Worm (Caenorhabditis elegans) whole organism, young adult: ENCODE data around the gene Y17G7B.3.

Experiments
- B0261.1 ChIP-seq: sonication (generic microtip); optimal IDR thresholded peaks from 2 replicates; lab custom pipeline; 2016; ENCODE audit warnings: mild to moderate bottlenecking, missing genetic modification characterization, moderate library complexity, missing compliant biosample characterization
- B0336.3 ChIP-seq: fragments of 200-800 bp; sonication (Bioruptor generic); IDR thresholded peaks from 2 replicates; pipeline ENCODE4 v1.3.6; 2022; ENCODE audit warnings: missing genetic modification characterization, missing compliant biosample characterization
- C17E4.6 ChIP-seq: fragments of 200-800 bp; sonication (Bioruptor generic); IDR thresholded peaks from 2 replicates; pipeline ENCODE4 v1.3.6; 2022; ENCODE audit warnings: missing genetic modification reagents, missing genetic modification characterization, missing compliant biosample characterization
- F57A8.1 ChIP-seq: fragments of 200-800 bp; sonication (Bioruptor generic); optimal IDR thresholded peaks from 2 replicates; lab custom pipeline; 2018; ENCODE audit warnings: mild to moderate bottlenecking, missing genetic modification characterization, moderate library complexity, missing compliant biosample characterization
- F57C9.4 ChIP-seq: sonication (generic microtip); optimal IDR thresholded peaks from 2 replicates; lab custom pipeline; 2017; ENCODE audit warnings: mild to moderate bottlenecking, missing genetic modification characterization, missing compliant biosample characterization
- ZK185.1 ChIP-seq: sonication (generic microtip); optimal IDR thresholded peaks from 2 replicates; lab custom pipeline; 2016; ENCODE audit warnings: mild to moderate bottlenecking, missing genetic modification characterization, missing compliant biosample characterization; ENCODE audit not compliant: poor library complexity, severe bottlenecking
- ama-1 ChIP-seq, 3 experiments: fragments of 150-350 bp in 1 of 3; sonication (generic microtip) in 2 of 3; optimal IDR thresholded peaks; 2 replicates each; lab custom pipeline; 2014 to 2018; ENCODE audit warnings: missing biosample characterization in 2 of 3, missing genetic modification characterization in 2 of 3, missing genetic modification reagents in 2 of 3
- aptf-2 ChIP-seq: fragments of 200-800 bp; sonication (Bioruptor generic); conservative IDR thresholded peaks from 2 replicates; pipeline ENCODE4 v1.3.6; 2022; ENCODE audit warnings: missing genetic modification reagents, missing genetic modification characterization, missing compliant biosample characterization
- aptf-3 ChIP-seq: fragments of 200-800 bp; sonication (Bioruptor generic); IDR thresholded peaks from 2 replicates; pipeline ENCODE4 v1.3.6; 2022; ENCODE audit warnings: missing genetic modification characterization, missing compliant biosample characterization
- attf-3 ChIP-seq: fragments of 200-800 bp; sonication (Bioruptor generic); conservative IDR thresholded peaks from 2 replicates; pipeline ENCODE4 v1.3.6; 2022; ENCODE audit warnings: missing genetic modification reagents, missing genetic modification characterization, missing compliant biosample characterization
- attf-5 ChIP-seq: fragments of 200-800 bp; sonication (Bioruptor generic); optimal IDR thresholded peaks from 2 replicates; lab custom pipeline; 2018; ENCODE audit warnings: mild to moderate bottlenecking, missing genetic modification characterization, missing compliant biosample characterization
- attf-6 ChIP-seq: fragments of 200-800 bp; sonication (Bioruptor generic); IDR thresholded peaks from 2 replicates; pipeline ENCODE4 v1.3.6; 2022; ENCODE audit warnings: missing genetic modification reagents, missing genetic modification characterization, missing compliant biosample characterization
- bed-2 ChIP-seq: fragments of 200-800 bp; sonication (Bioruptor generic); IDR thresholded peaks from 2 replicates; pipeline ENCODE4 v1.3.6; 2022; ENCODE audit warnings: missing genetic modification reagents, missing genetic modification characterization, missing compliant biosample characterization
- ceh-100 ChIP-seq: fragments of 200-800 bp; sonication (Bioruptor generic); IDR thresholded peaks from 2 replicates; pipeline ENCODE4 v1.3.6; 2022; ENCODE audit warnings: missing genetic modification reagents, missing genetic modification characterization, missing compliant biosample characterization
- dpl-1 ChIP-seq: fragments of 150-350 bp; optimal IDR thresholded peaks from 2 replicates; lab custom pipeline; 2014; ENCODE audit warnings: missing biosample characterization, missing genetic modification reagents, missing genetic modification characterization
- egl-18 ChIP-seq: fragments of 200-800 bp; sonication (Bioruptor generic); IDR thresholded peaks from 2 replicates; pipeline ENCODE4 v1.3.6; 2022; ENCODE audit warnings: missing genetic modification reagents, missing genetic modification characterization, missing compliant biosample characterization
- fkh-3 ChIP-seq: sonication (generic microtip); optimal IDR thresholded peaks from 2 replicates; lab custom pipeline; 2016; ENCODE audit warnings: mild to moderate bottlenecking, missing genetic modification characterization, missing compliant biosample characterization
- let-607 ChIP-seq, 2 experiments: fragments of 200-800 bp in 1 of 2; sonication (Bioruptor generic) in 1 of 2; sonication (generic microtip) in 1 of 2; optimal IDR thresholded peaks; 2 replicates each; lab custom pipeline; 2016 to 2018; ENCODE audit warnings: mild to moderate bottlenecking in 2 of 2, missing compliant biosample characterization in 2 of 2, missing genetic modification characterization in 2 of 2, moderate library complexity in 2 of 2, missing genotype in 1 of 2
- lin-35 ChIP-seq, 3 experiments: fragments of 150-350 bp in 2 of 3; sonication (generic microtip) in 1 of 3; optimal IDR thresholded peaks; 2 replicates each; lab custom pipeline; 2014 to 2018; ENCODE audit warnings: missing biosample characterization in 3 of 3, missing genetic modification characterization in 3 of 3, missing genetic modification reagents in 3 of 3
- lin-54 ChIP-seq: fragments of 200-800 bp; sonication (Bioruptor generic); optimal IDR thresholded peaks from 2 replicates; lab custom pipeline; 2018; ENCODE audit warnings: mild to moderate bottlenecking, missing genetic modification characterization, missing compliant biosample characterization
- lir-1 ChIP-seq: fragments of 200-800 bp; sonication (Bioruptor generic); conservative IDR thresholded peaks from 2 replicates; pipeline ENCODE4 v1.3.6; 2022; ENCODE audit warnings: missing genetic modification reagents, missing genetic modification characterization, missing compliant biosample characterization
- lsy-27 ChIP-seq: sonication (generic microtip); optimal IDR thresholded peaks from 2 replicates; lab custom pipeline; 2017; ENCODE audit warnings: missing genetic modification characterization, mild to moderate bottlenecking, missing compliant biosample characterization, antibody characterized with exemption, missing genotype, borderline replicate concordance; ENCODE audit not compliant: insufficient read depth
- madf-3 ChIP-seq: fragments of 200-800 bp; sonication (Bioruptor generic); IDR thresholded peaks from 2 replicates; pipeline ENCODE4 v1.3.6; 2022; ENCODE audit warnings: missing genetic modification reagents, missing genetic modification characterization, missing compliant biosample characterization
- madf-6 ChIP-seq: fragments of 200-800 bp; sonication (Bioruptor generic); IDR thresholded peaks from 2 replicates; pipeline ENCODE4 v1.3.6; 2022; ENCODE audit warnings: missing genetic modification reagents, missing genetic modification characterization, missing compliant biosample characterization
- mxl-1 ChIP-seq: sonication (generic microtip); optimal IDR thresholded peaks from 2 replicates; lab custom pipeline; 2016; ENCODE audit warnings: missing genetic modification characterization, missing compliant biosample characterization
- nfya-2 ChIP-seq: fragments of 200-800 bp; sonication (Bioruptor generic); IDR thresholded peaks from 2 replicates; pipeline ENCODE4 v1.3.6; 2022; ENCODE audit warnings: missing genetic modification reagents, missing genetic modification characterization, missing compliant biosample characterization
- nhr-120 ChIP-seq: fragments of 200-800 bp; sonication (Bioruptor generic); IDR thresholded peaks from 2 replicates; pipeline ENCODE4 v1.3.6; 2022; ENCODE audit warnings: missing genetic modification characterization, missing compliant biosample characterization
- rec-8 ChIP-seq, 2 experiments: sonication (generic microtip); optimal IDR thresholded peaks; 2 replicates each; lab custom pipeline; 2016; ENCODE audit warnings: mild to moderate bottlenecking in 2 of 2, missing genetic modification characterization in 2 of 2, missing genetic modification reagents in 2 of 2, missing genotype in 2 of 2, missing biosample characterization in 1 of 2, missing compliant biosample characterization in 1 of 2, moderate library complexity in 1 of 2
- repo-1 ChIP-seq: sonication (generic microtip); optimal IDR thresholded peaks from 2 replicates; lab custom pipeline; 2017; ENCODE audit warnings: mild to moderate bottlenecking, missing genetic modification characterization, missing compliant biosample characterization
- tbx-9 ChIP-seq: sonication (generic microtip); optimal IDR thresholded peaks from 2 replicates; lab custom pipeline; 2016; ENCODE audit warnings: borderline replicate concordance, missing genetic modification characterization, inconsistent platforms, missing compliant biosample characterization
- tlf-1 ChIP-seq: fragments of 200-800 bp; sonication (Bioruptor generic); optimal IDR thresholded peaks from 2 replicates; lab custom pipeline; 2018; ENCODE audit warnings: mild to moderate bottlenecking, missing genetic modification characterization, missing compliant biosample characterization
- unc-130 ChIP-seq: sonication (generic microtip); optimal IDR thresholded peaks from 2 replicates; lab custom pipeline; 2016; ENCODE audit warnings: missing genetic modification reagents, missing genetic modification characterization, missing compliant biosample characterization
- ztf-25 ChIP-seq: fragments of 200-800 bp; sonication (Bioruptor generic); IDR thresholded peaks from 2 replicates; pipeline ENCODE4 v1.3.6; 2022; ENCODE audit warnings: missing genetic modification reagents, missing genetic modification characterization, missing compliant biosample characterization
- ztf-28 ChIP-seq: fragments of 200-800 bp; sonication (Bioruptor generic); IDR thresholded peaks from 2 replicates; pipeline ENCODE4 v1.3.6; 2022; ENCODE audit warnings: missing genetic modification reagents, missing genetic modification characterization, missing compliant biosample characterization

Y17G7B.3 gene

DNA sequence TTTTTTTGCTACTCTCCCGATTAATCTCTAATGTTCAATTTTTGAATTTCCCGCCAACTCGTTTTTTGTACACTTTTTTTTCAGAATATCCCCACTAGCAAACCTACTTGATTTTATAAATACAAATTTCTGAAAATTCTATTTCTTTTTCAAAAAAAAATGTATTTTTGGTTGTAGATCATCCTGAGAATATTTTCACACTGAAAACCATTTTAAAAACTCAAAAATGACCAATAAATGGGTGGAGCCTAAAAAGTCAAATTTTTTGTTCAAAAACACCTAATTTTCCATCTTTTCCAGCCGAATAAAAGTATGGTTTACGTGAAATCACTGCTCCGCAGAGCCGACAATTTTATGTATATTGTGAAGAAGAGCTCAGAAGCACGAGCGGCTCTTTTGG lies at the start of gene Y17G7B.3:
Y17G7B.3 (plus strand) TSS at position 301 of the 400 bp plus-strand sequence.
- TF ChIP-seq F57A8.1 (GFP tag; lab: Kevin White, UChicago) = no peak
- no peak for TF ChIP-seq lsy-27
- TF ChIP-seq repo-1 (tag; lab: Kevin White, UChicago) = no peak
- TF ChIP-seq lin-35 (GFP tag; optimal IDR thresholded peaks at IDR 0.05; lab: Kevin White, UChicago) = no peak
- TF ChIP-seq ama-1 (optimal IDR thresholded peaks at IDR 0.05; lab: Kevin White, UChicago) = no peak
- TF ChIP-seq ama-1 (GFP tag; optimal IDR thresholded peaks at IDR 0.05; lab: Kevin White, UChicago) = no peak
- TF ChIP-seq aptf-3 (GFP tag; lab: Robert Waterston, UW) = no peak
- no peak for TF ChIP-seq lir-1 (GFP tag; lab: Robert Waterston, UW)
- no peak for TF ChIP-seq nfya-2
- no peak for TF ChIP-seq attf-3 (GFP tag; lab: Robert Waterston, UW)

DNA sequence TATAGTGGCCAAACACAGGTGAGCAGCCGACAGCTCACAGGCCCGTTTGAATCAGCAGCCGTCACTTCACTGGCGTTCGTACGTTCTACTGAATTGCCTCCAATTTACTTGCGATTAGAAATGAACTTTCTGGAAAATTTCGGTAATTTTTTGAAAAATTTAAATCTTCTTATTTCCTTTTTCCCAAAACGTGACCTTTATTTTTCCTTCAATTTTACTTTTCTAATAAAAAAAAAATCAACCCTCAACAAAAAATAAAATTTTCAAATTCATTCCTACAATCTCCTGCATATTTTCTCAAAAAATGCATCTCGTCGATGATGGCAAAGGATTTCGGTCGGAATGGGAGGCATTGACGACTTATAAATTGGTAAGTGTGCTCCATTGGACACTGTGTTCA lies 40.4 kb upstream of the Y17G7B.3 start, which contains the start of gene W03C9.8:
W03C9.8 (plus strand) TSS at position 301 of the 400 bp plus-strand sequence.
- no peak for TF ChIP-seq madf-6
- no peak for TF ChIP-seq lin-54 (GFP tag; lab: Kevin White, UChicago)
- TF ChIP-seq let-607 (tag; optimal IDR thresholded peaks at IDR 0.05; lab: Kevin White, UChicago) = no peak
- no peak for TF ChIP-seq attf-5 (GFP tag; lab: Kevin White, UChicago)
- no peak for TF ChIP-seq C17E4.6 (GFP tag; lab: Robert Waterston, UW)
- no peak for TF ChIP-seq tlf-1 (GFP tag; lab: Kevin White, UChicago)
- no peak for TF ChIP-seq B0336.3 (GFP tag; lab: Robert Waterston, UW)
- no peak for TF ChIP-seq egl-18 (GFP tag; lab: Robert Waterston, UW)
- no peak for TF ChIP-seq bed-2
- TF ChIP-seq ztf-28 (GFP tag; lab: Robert Waterston, UW) = no peak
- no peak for TF ChIP-seq attf-6
- TF ChIP-seq aptf-2 (GFP tag; lab: Robert Waterston, UW) = no peak
- no peak for TF ChIP-seq ZK185.1 (tag; lab: Kevin White, UChicago)
- no peak for TF ChIP-seq unc-130
- TF ChIP-seq ceh-100 (GFP tag; lab: Robert Waterston, UW) = no peak
- TF ChIP-seq dpl-1 (GFP tag; lab: Kevin White, UChicago) = no peak
- TF ChIP-seq ztf-25 (GFP tag; lab: Robert Waterston, UW) = no peak

DNA sequence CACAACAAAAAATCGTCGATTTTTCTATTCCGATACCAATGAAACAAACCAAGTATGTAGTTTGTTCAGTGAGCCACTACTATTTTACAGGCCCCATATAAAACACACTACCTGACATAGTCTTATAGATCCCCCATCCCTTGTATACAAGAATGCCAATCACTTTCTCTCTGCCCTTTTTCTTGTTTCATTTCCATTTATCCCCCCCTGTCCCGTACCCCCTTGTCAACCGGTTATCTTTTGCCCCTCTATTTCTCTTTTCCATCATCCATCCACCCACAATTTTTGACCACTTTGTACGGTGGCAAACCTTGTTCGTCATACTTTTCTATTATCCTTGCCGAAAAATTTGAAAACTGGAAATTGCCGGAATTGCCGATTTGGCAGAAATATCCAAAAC lies 35.9 kb upstream of the Y17G7B.3 start:
- TF ChIP-seq rec-8 (tag; optimal IDR thresholded peaks at IDR 0.05; lab: Kevin White, UChicago) = no peak
- no peak for TF ChIP-seq mxl-1 (tag; lab: Kevin White, UChicago)
- no peak for TF ChIP-seq fkh-3 (tag; lab: Kevin White, UChicago)
- TF ChIP-seq B0261.1 = no peak
- no peak for TF ChIP-seq F57C9.4 (tag; lab: Kevin White, UChicago)

DNA sequence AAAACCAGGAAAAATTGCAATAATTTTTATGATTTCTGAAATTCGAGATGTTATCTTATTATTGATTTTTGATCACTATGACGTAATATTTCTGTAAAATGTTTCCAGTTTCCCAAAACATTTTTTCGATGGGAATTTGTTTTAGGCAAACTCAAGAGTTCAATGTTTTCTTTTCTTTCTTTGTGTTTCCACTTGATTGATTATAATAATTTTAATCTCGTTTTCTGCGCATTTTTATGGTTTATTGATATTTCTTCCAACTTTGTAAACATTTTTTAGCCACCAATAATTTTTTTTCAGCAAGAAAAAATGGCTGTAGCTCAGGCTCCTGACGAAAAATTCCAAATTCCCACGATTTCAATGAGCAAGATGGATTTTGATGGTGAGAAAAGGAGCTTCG lies 34.6 kb upstream of the Y17G7B.3 start, which contains the start of gene W03C9.6:
W03C9.6 (plus strand) TSS at position 301 of the 400 bp plus-strand sequence.
- TF ChIP-seq nhr-120 (GFP tag; lab: Robert Waterston, UW) (no peak), tbx-9 (tag; lab: Kevin White, UChicago) (no peak), madf-3 (GFP tag; lab: Robert Waterston, UW) (no peak)
